Worm (Caenorhabditis elegans): ENCODE results near the gene ceh-19.

Gene ceh-19

ce11 chrIV:7924975-7925828, 30.5 kb downstream of the ceh-19 start (continued):
- TF ChIP-seq xnd-1 (tag; optimal IDR thresholded peaks at IDR 0.05) (peak; percentile 39), F57C9.4 (tag; optimal IDR thresholded peaks at IDR 0.05) (no peak), nhr-90 (tag; optimal IDR thresholded peaks at IDR 0.05) (no peak), mxl-1 (tag; optimal IDR thresholded peaks at IDR 0.05) (no peak), F37B4.10 (GFP tag; IDR thresholded peaks at IDR 0.05) (no peak), let-526 (GFP tag; IDR thresholded peaks at IDR 0.05) (no peak), lsy-27 (tag; optimal IDR thresholded peaks at IDR 0.05; ENCODE audit: borderline replicate concordance, insufficient read depth) (no peak), F33H1.4 (GFP tag; IDR thresholded peaks at IDR 0.05) (peak; percentile 45), rpc-1 (optimal IDR thresholded peaks at IDR 0.05) (no peak), rpc-1 (tag; optimal IDR thresholded peaks at IDR 0.05) (no peak), snpc-1.3 (tag; optimal IDR thresholded peaks at IDR 0.05; ENCODE audit: insufficient read depth) (peak; percentile 79), athp-1 (tag; optimal IDR thresholded peaks at IDR 0.05) (no peak), snpc-4 (GFP tag; optimal IDR thresholded peaks at IDR 0.05) (peak; percentile 40), snpc-4 (tag; optimal IDR thresholded peaks at IDR 0.05) (peak in 2 of 4 experiments; percentile 32 to 43), T26A5.8 (tag; optimal IDR thresholded peaks at IDR 0.05) (no peak), die-1 (tag; optimal IDR thresholded peaks at IDR 0.05) (no peak), ceh-100 (GFP tag; IDR thresholded peaks at IDR 0.05) (peak; percentile 29; the same call in 1 of the 2 replicates), aptf-3 (GFP tag; IDR thresholded peaks at IDR 0.05) (0 out of 2 replicates have a peak, but pooled peaks have one; percentile 65), attf-3 (GFP tag; conservative IDR thresholded peaks at IDR 0.05) (no peak), F10E7.11 (tag; optimal IDR thresholded peaks at IDR 0.05) (no peak), ets-4 (GFP tag; optimal IDR thresholded peaks at IDR 0.05) (peak; percentile 12), F49E8.2 (tag; optimal IDR thresholded peaks at IDR 0.05; ENCODE audit: insufficient read depth) (peak; percentile 47), lag-1 (GFP tag; IDR thresholded peaks at IDR 0.05) (no peak), B0261.1 (tag; optimal IDR thresholded peaks at IDR 0.05) (no peak), madf-8 (GFP tag; conservative IDR thresholded peaks at IDR 0.05) (no peak), pha-4 (tag; optimal IDR thresholded peaks at IDR 0.05) (no peak), D2030.7 (GFP tag; IDR thresholded peaks at IDR 0.05) (peak; percentile 15), repo-1 (tag; optimal IDR thresholded peaks at IDR 0.05) (peak; percentile 64), ztf-25 (GFP tag; IDR thresholded peaks at IDR 0.05) (peak; percentile 50; the same call in 1 of the 2 replicates), egl-44 (GFP tag; IDR thresholded peaks at IDR 0.05) (no peak), mes-4 (tag; optimal IDR thresholded peaks at IDR 0.05) (no peak), nhr-179 (tag; optimal IDR thresholded peaks at IDR 0.05) (no peak), hmg-20 (GFP tag; IDR thresholded peaks at IDR 0.05) (no peak), F22D6.2 (tag; optimal IDR thresholded peaks at IDR 0.05) (no peak), ama-1 (optimal IDR thresholded peaks at IDR 0.05) (no peak), ama-1 (GFP tag; optimal IDR thresholded peaks at IDR 0.05) (no peak), unc-62 (GFP tag; optimal IDR thresholded peaks at IDR 0.05) (no peak), fkh-3 (tag; optimal IDR thresholded peaks at IDR 0.05) (no peak), bed-2 (GFP tag; IDR thresholded peaks at IDR 0.05) (no peak), tlf-1 (GFP tag; optimal IDR thresholded peaks at IDR 0.05) (peak; percentile 58), Y67H2A.10 (GFP tag; conservative IDR thresholded peaks at IDR 0.05) (no peak), B0019.2 (GFP tag; conservative IDR thresholded peaks at IDR 0.05) (no peak), ztf-28 (GFP tag; IDR thresholded peaks at IDR 0.05) (no peak), K12H6.12 (tag; optimal IDR thresholded peaks at IDR 0.05) (no peak), hsf-1 (GFP tag; IDR thresholded peaks at IDR 0.05) (peak; percentile 64), T07F8.4 (tag; optimal IDR thresholded peaks at IDR 0.05) (no peak)

All from whole organism, young adult.